Worm (Caenorhabditis elegans): ENCODE measurements around the gene men-1.

DNA sequence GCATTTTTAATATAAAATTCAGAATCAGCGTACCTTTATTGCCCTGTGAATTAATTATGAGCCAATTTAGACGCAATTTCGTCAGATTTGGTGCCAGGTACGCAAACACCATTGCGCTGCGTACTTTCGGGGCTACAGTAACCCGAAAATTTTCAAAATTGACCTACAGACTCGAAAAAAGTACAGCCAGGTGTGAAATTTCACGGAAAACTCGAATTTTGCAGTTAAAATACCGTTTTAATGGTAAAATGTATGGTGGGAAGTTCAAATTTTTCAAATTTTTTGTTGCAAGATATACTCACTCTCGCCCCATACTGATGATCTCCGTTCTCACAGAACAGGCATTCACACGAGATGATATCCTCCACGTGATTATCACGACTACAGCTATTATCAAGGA, 2.6 kb upstream of the men-1 start:
- TF ChIP-seq unc-39 (tag; optimal IDR thresholded peaks at IDR 0.05) (no peak), nfya-1 (tag; optimal IDR thresholded peaks at IDR 0.05; ENCODE audit: insufficient read depth) (no peak)
